Worm (Caenorhabditis elegans) whole organism, L2 larva: ENCODE measurements around the gene syg-2.

Experiments used
- C34F6.9 ChIP-seq: fragments of 150-350 bp; optimal IDR thresholded peaks from 2 replicates; lab custom pipeline; 2014; ENCODE audit warnings: missing biosample characterization, missing genetic modification characterization
- F13H6.1 ChIP-seq: sonication (generic microtip); optimal IDR thresholded peaks from 2 replicates; lab custom pipeline; 2016; ENCODE audit warnings: missing genetic modification characterization, missing compliant biosample characterization
- ZK546.5 ChIP-seq: sonication (generic microtip); optimal IDR thresholded peaks from 2 replicates; lab custom pipeline; 2017; ENCODE audit warnings: missing biosample characterization, missing genetic modification characterization
- alr-1 ChIP-seq: fragments of 150-350 bp; optimal IDR thresholded peaks from 2 replicates; lab custom pipeline; 2014; ENCODE audit warnings: missing biosample characterization, missing genetic modification characterization
- ama-1 ChIP-seq: fragments of 150-350 bp; optimal IDR thresholded peaks from 2 replicates; lab custom pipeline; 2018; ENCODE audit warnings: inconsistent platforms
- ceh-16 ChIP-seq: fragments of 150-350 bp; optimal IDR thresholded peaks from 2 replicates; lab custom pipeline; 2014; ENCODE audit warnings: missing biosample characterization, missing genetic modification characterization
- ceh-82 ChIP-seq: fragments of 150-350 bp; optimal IDR thresholded peaks from 2 replicates; lab custom pipeline; 2014; ENCODE audit warnings: missing biosample characterization, missing genetic modification characterization
- crh-2 ChIP-seq: sonication (generic microtip); optimal IDR thresholded peaks from 2 replicates; lab custom pipeline; 2017; ENCODE audit warnings: missing biosample characterization, missing genetic modification characterization
- egl-27 ChIP-seq: sonication (generic microtip); optimal IDR thresholded peaks from 3 replicates; lab custom pipeline; 2017; ENCODE audit warnings: missing biosample characterization, missing genetic modification reagents, missing genetic modification characterization
- elt-1 ChIP-seq: fragments of 150-350 bp; optimal IDR thresholded peaks from 2 replicates; lab custom pipeline; 2014; ENCODE audit warnings: missing biosample characterization, missing genetic modification characterization
- elt-3 ChIP-seq: sonication (generic microtip); optimal IDR thresholded peaks from 2 replicates; lab custom pipeline; 2017; ENCODE audit warnings: missing biosample characterization, missing genetic modification characterization
- gmeb-1 ChIP-seq: fragments of 150-350 bp; optimal IDR thresholded peaks from 2 replicates; lab custom pipeline; 2014; ENCODE audit warnings: missing biosample characterization, missing genetic modification characterization
- lin-11 ChIP-seq: fragments of 150-350 bp; sonication (generic microtip); optimal IDR thresholded peaks from 2 replicates; lab custom pipeline; 2014; ENCODE audit warnings: missing biosample characterization, missing genetic modification characterization, inconsistent platforms, mixed read lengths
- lin-13 ChIP-seq: fragments of 150-350 bp; optimal IDR thresholded peaks from 2 replicates; lab custom pipeline; 2014; ENCODE audit warnings: missing biosample characterization, missing genetic modification reagents, missing genetic modification characterization
- lin-39 ChIP-seq: fragments of 150-350 bp; optimal IDR thresholded peaks from 2 replicates; lab custom pipeline; 2014; ENCODE audit warnings: missing biosample characterization, missing genetic modification reagents, missing genetic modification characterization
- lsy-2 ChIP-seq, 2 experiments: fragments of 150-350 bp in 1 of 2; sonication (generic microtip) in 1 of 2; optimal IDR thresholded peaks; 2 replicates each; lab custom pipeline; 2014 to 2017; ENCODE audit warnings: missing biosample characterization in 2 of 2, missing genetic modification characterization in 2 of 2
- mab-5 ChIP-seq: fragments of 150-350 bp; optimal IDR thresholded peaks from 2 replicates; lab custom pipeline; 2014; ENCODE audit warnings: missing biosample characterization, missing genetic modification characterization
- mdl-1 ChIP-seq, 2 experiments: fragments of 150-350 bp in 1 of 2; sonication (generic microtip) in 1 of 2; optimal IDR thresholded peaks; 2 replicates each; lab custom pipeline; 2017; ENCODE audit warnings: missing biosample characterization in 2 of 2, missing genetic modification characterization in 2 of 2
- nhr-10 ChIP-seq: sonication (generic microtip); optimal IDR thresholded peaks from 2 replicates; lab custom pipeline; 2017; ENCODE audit warnings: missing biosample characterization, missing genetic modification characterization
- nhr-11 ChIP-seq: fragments of 150-350 bp; optimal IDR thresholded peaks from 2 replicates; lab custom pipeline; 2014; ENCODE audit warnings: missing biosample characterization, missing genetic modification characterization
- nhr-12 ChIP-seq: fragments of 150-350 bp; optimal IDR thresholded peaks from 2 replicates; lab custom pipeline; 2014; ENCODE audit warnings: missing biosample characterization, missing genetic modification characterization
- nhr-129 ChIP-seq: fragments of 150-350 bp; optimal IDR thresholded peaks from 2 replicates; lab custom pipeline; 2014; ENCODE audit warnings: missing biosample characterization, missing genetic modification characterization
- nhr-21 ChIP-seq: fragments of 150-350 bp; optimal IDR thresholded peaks from 2 replicates; lab custom pipeline; 2014; ENCODE audit warnings: missing biosample characterization, missing genetic modification characterization
- nhr-25 ChIP-seq: fragments of 150-350 bp; sonication (generic microtip); optimal IDR thresholded peaks from 3 replicates; lab custom pipeline; 2014; ENCODE audit warnings: missing biosample characterization, missing genetic modification characterization
- nhr-6 ChIP-seq: fragments of 150-350 bp; optimal IDR thresholded peaks from 2 replicates; lab custom pipeline; 2014; ENCODE audit warnings: missing biosample characterization, missing genetic modification characterization
- nhr-77 ChIP-seq: fragments of 150-350 bp; optimal IDR thresholded peaks from 2 replicates; lab custom pipeline; 2014; ENCODE audit warnings: missing biosample characterization, missing genetic modification characterization
- peb-1 ChIP-seq: fragments of 150-350 bp; optimal IDR thresholded peaks from 2 replicates; lab custom pipeline; 2014; ENCODE audit warnings: missing biosample characterization, missing genetic modification characterization
- skn-1 ChIP-seq: sonication (generic microtip); optimal IDR thresholded peaks from 2 replicates; lab custom pipeline; 2017; ENCODE audit warnings: missing biosample characterization, missing genetic modification characterization
- sma-3 ChIP-seq: sonication (generic microtip); optimal IDR thresholded peaks from 2 replicates; lab custom pipeline; 2016; ENCODE audit warnings: missing genetic modification reagents, missing genetic modification characterization, missing compliant biosample characterization
- sma-9 ChIP-seq, 2 experiments: fragments of 150-350 bp in 1 of 2; sonication (generic microtip) in 1 of 2; optimal IDR thresholded peaks; 2 replicates each; lab custom pipeline; 2014 to 2016; ENCODE audit warnings: missing genetic modification characterization in 2 of 2, mild to moderate bottlenecking in 1 of 2, missing biosample characterization in 1 of 2, missing compliant biosample characterization in 1 of 2, missing genetic modification reagents in 1 of 2, moderate library complexity in 1 of 2
- snpc-4 ChIP-seq: fragments of 150-350 bp; optimal IDR thresholded peaks from 2 replicates; lab custom pipeline; 2014; ENCODE audit warnings: missing biosample characterization, missing genetic modification characterization
- unc-39 ChIP-seq: fragments of 150-350 bp; optimal IDR thresholded peaks from 2 replicates; lab custom pipeline; 2014; ENCODE audit warnings: missing biosample characterization, missing genetic modification characterization
- unc-55 ChIP-seq: fragments of 150-350 bp; sonication (generic microtip); optimal IDR thresholded peaks from 3 replicates; lab custom pipeline; 2014; ENCODE audit warnings: missing biosample characterization, missing genetic modification reagents, missing genetic modification characterization
- unc-62 ChIP-seq: fragments of 150-350 bp; optimal IDR thresholded peaks from 2 replicates; lab custom pipeline; 2014; ENCODE audit warnings: missing biosample characterization, missing genetic modification reagents, missing genetic modification characterization
- zag-1 ChIP-seq: fragments of 150-350 bp; optimal IDR thresholded peaks from 2 replicates; lab custom pipeline; 2014; ENCODE audit warnings: missing biosample characterization, missing genetic modification characterization
- ztf-1 ChIP-seq: fragments of 200-800 bp; sonication (Bioruptor generic); conservative IDR thresholded peaks from 2 replicates; pipeline ENCODE4 v1.3.6; 2022; ENCODE audit warnings: missing genetic modification characterization, missing compliant biosample characterization
- ztf-11 ChIP-seq: sonication (generic microtip); optimal IDR thresholded peaks from 2 replicates; lab custom pipeline; 2017; ENCODE audit warnings: missing biosample characterization, missing genetic modification characterization
- ztf-4 ChIP-seq: fragments of 150-350 bp; optimal IDR thresholded peaks from 2 replicates; lab custom pipeline; 2014; ENCODE audit warnings: missing biosample characterization, missing genetic modification characterization

The syg-2 gene

ce11 chrX:14684406-14684927 lies 29.7 kb downstream of the syg-2 start, which contains the start of gene csq-1:
csq-1 (plus strand) TSS chrX:14684877.
- TF ChIP-seq sma-9 (GFP tag; optimal IDR thresholded peaks at IDR 0.05; lab: Kevin White, UChicago) (peak; percentile 2), sma-9 (tag; optimal IDR thresholded peaks at IDR 0.05; lab: Kevin White, UChicago) (no peak), ceh-82 (no peak), ama-1 (no peak), elt-1 (no peak), nhr-25 (tag; lab: Kevin White, UChicago) (no peak), crh-2 (tag; lab: Kevin White, UChicago) (no peak), unc-62 (no peak), nhr-129 (tag; lab: Kevin White, UChicago) (peak; percentile 40), mdl-1 (tag; optimal IDR thresholded peaks at IDR 0.05; lab: Kevin White, UChicago) (no peak), lin-39 (tag; lab: Kevin White, UChicago) (no peak), nhr-10 (no peak), ztf-4 (tag; lab: Kevin White, UChicago) (no peak), zag-1 (tag; lab: Kevin White, UChicago) (no peak), sma-3 (no peak), mab-5 (tag; lab: Kevin White, UChicago) (no peak), ztf-11 (tag; lab: Kevin White, UChicago) (no peak), nhr-11 (tag; lab: Kevin White, UChicago) (no peak), F13H6.1 (tag; lab: Kevin White, UChicago) (peak; percentile 58), elt-3 (tag; lab: Kevin White, UChicago) (no peak), lin-11 (no peak), peb-1 (tag; lab: Kevin White, UChicago) (no peak), unc-55 (GFP tag; lab: Kevin White, UChicago) (no peak)

DNA sequence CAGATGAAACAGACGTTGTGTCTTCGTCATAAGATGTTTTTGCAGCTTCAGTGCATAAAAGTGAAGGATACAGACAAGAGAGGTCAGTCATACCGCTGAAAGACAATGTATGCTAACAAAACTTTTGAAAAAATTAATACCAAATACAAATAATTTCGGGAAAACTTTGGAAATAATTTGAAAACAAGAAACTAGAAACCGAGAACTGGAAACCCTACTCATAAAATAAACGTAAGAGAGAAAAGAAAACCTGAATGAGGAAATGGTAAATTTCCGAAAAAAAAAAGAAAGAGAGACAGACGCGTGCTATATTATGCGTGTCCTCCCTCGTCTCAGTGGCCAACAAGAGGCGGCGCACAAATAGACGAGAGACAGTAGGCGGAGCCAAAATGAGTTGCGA lies 38.1 kb downstream of the syg-2 start, which contains the start of gene sox-3:
TSS of gene sox-3 (minus strand) at position 101 of the 400 bp plus-strand sequence.
- no peak for TF ChIP-seq nhr-21
- TF ChIP-seq alr-1 (tag; lab: Kevin White, UChicago) = no peak
- TF ChIP-seq ceh-16 (tag; lab: Kevin White, UChicago) = no peak
- TF ChIP-seq snpc-4 = no peak
- no peak for TF ChIP-seq egl-27 (tag; lab: Kevin White, UChicago)
- no peak for TF ChIP-seq nhr-129 (tag; lab: Kevin White, UChicago)
- no peak for TF ChIP-seq ZK546.5
- TF ChIP-seq unc-62 = no peak
- TF ChIP-seq nhr-77 (tag; lab: Kevin White, UChicago) = no peak
- TF ChIP-seq ztf-4 (tag; lab: Kevin White, UChicago) = no peak
- no peak for TF ChIP-seq peb-1 (tag; lab: Kevin White, UChicago)
- no peak for TF ChIP-seq elt-3 (tag; lab: Kevin White, UChicago)
- no peak for TF ChIP-seq crh-2 (tag; lab: Kevin White, UChicago)
- no peak for TF ChIP-seq nhr-12 (tag; lab: Kevin White, UChicago)
- no peak for TF ChIP-seq sma-3
- no peak for TF ChIP-seq C34F6.9 (tag; lab: Kevin White, UChicago)
- no peak for TF ChIP-seq nhr-25 (tag; lab: Kevin White, UChicago)

DNA sequence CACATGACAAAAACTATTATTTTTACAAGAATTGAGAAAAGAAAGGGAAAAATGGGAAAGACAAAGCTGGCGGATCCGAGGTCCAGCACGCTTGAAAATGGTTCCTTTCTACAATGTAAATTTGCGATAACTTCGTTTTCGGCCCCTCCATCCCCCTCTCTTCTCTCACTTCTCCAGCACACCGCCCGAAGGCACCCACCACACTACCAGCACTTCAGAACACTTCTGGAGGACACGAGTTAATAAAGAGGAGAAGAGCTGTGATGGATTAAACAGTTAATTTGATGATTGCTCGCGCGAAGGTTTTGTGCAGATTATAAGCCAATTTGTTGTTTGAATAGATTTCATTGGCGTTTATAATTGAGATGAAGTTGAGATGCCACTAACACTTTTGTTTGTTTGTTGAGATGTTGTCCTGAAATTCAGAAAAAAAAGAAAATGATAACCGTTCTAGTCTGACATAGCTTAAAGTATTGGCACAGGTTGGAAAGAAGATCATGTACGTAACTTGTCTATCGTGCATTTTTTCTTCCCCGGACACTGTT lies 39.9 kb downstream of the syg-2 start:
- no peak for TF ChIP-seq skn-1 (tag; lab: Kevin White, UChicago)
- TF ChIP-seq sma-9 (GFP tag; optimal IDR thresholded peaks at IDR 0.05; lab: Kevin White, UChicago) = no peak
- TF ChIP-seq sma-9 (tag; optimal IDR thresholded peaks at IDR 0.05; lab: Kevin White, UChicago) = no peak
- no peak for TF ChIP-seq nhr-129 (tag; lab: Kevin White, UChicago)
- TF ChIP-seq ama-1 = no peak
- no peak for TF ChIP-seq nhr-21
- no peak for TF ChIP-seq lsy-2 (tag; optimal IDR thresholded peaks at IDR 0.05; lab: Kevin White, UChicago)
- no peak for TF ChIP-seq unc-39 (tag; lab: Kevin White, UChicago)
- TF ChIP-seq gmeb-1 (tag; lab: Kevin White, UChicago) = no peak
- TF ChIP-seq nhr-6 = no peak
- no peak for TF ChIP-seq ztf-11 (tag; lab: Kevin White, UChicago)
- no peak for TF ChIP-seq nhr-77 (tag; lab: Kevin White, UChicago)
- TF ChIP-seq elt-1 = no peak
- no peak for TF ChIP-seq lin-13
- TF ChIP-seq nhr-25 (tag; lab: Kevin White, UChicago) = no peak
- no peak for TF ChIP-seq ztf-1 (GFP tag; lab: Robert Waterston, UW)
- no peak for TF ChIP-seq lin-39 (tag; lab: Kevin White, UChicago)
- no peak for TF ChIP-seq nhr-10
- TF ChIP-seq, all 48 proteins: peak for 0
